Fruit fly (Drosophila melanogaster) whole organism, pupa: ENCODE measurements around the gene DIP-gamma.

Source experiments
- CG10348 ChIP-seq: fragments of 200-800 bp; sonication (Bioruptor generic); IDR thresholded peaks from 2 replicates; pipeline ENCODE4 v1.3.6; 2022; ENCODE audit warnings: missing biosample characterization, missing genetic modification characterization
- CG12605 ChIP-seq: fragments of 200-800 bp; sonication (Bioruptor generic); IDR thresholded peaks from 2 replicates; pipeline ENCODE4 v1.3.6; 2022; ENCODE audit warnings: missing biosample characterization, missing genetic modification characterization
- CG13204 ChIP-seq: fragments of 200-800 bp; sonication (Bioruptor generic); optimal IDR thresholded peaks from 2 replicates; lab custom pipeline; 2018; ENCODE audit warnings: missing biosample characterization, mild to moderate bottlenecking, missing genetic modification characterization, moderate library complexity
- CG14655 ChIP-seq: fragments of 200-800 bp; sonication (Bioruptor generic); optimal IDR thresholded peaks from 3 replicates; lab custom pipeline; 2017; ENCODE audit warnings: mild to moderate bottlenecking, missing biosample characterization, missing genetic modification reagents, missing genetic modification characterization
- CG15710 ChIP-seq: fragments of 200-800 bp; sonication (Bioruptor generic); optimal IDR thresholded peaks from 2 replicates; lab custom pipeline; 2018; ENCODE audit warnings: missing biosample characterization, mild to moderate bottlenecking, missing genetic modification characterization, moderate library complexity
- CG17806 ChIP-seq: fragments of 200-800 bp; sonication (Bioruptor generic); optimal IDR thresholded peaks from 2 replicates; lab custom pipeline; 2018; ENCODE audit warnings: missing biosample characterization, mild to moderate bottlenecking, missing genetic modification characterization, moderate library complexity
- CG32121 ChIP-seq: fragments of 200-800 bp; sonication (Bioruptor generic); IDR thresholded peaks from 2 replicates; pipeline ENCODE4 v1.3.6; 2022; ENCODE audit warnings: missing biosample characterization, missing genetic modification characterization
- CG34367 ChIP-seq: fragments of 200-800 bp; sonication (Bioruptor generic); optimal IDR thresholded peaks from 2 replicates; lab custom pipeline; 2018; ENCODE audit warnings: missing biosample characterization, mild to moderate bottlenecking, missing genetic modification characterization
- CG4496 ChIP-seq: fragments of 200-800 bp; sonication (Bioruptor generic); IDR thresholded peaks from 3 replicates; pipeline ENCODE4 v1.3.6; 2022; ENCODE audit warnings: missing biosample characterization, missing genetic modification characterization
- CG8159 ChIP-seq: fragments of 200-800 bp; sonication (Bioruptor generic); optimal IDR thresholded peaks from 3 replicates; lab custom pipeline; 2018; ENCODE audit warnings: missing biosample characterization, mild to moderate bottlenecking, missing genetic modification characterization, moderate library complexity
- CG8301 ChIP-seq: fragments of 200-800 bp; sonication (Bioruptor generic); optimal IDR thresholded peaks from 2 replicates; lab custom pipeline; 2018; ENCODE audit warnings: missing biosample characterization, mild to moderate bottlenecking, missing genetic modification characterization
- CG9948 ChIP-seq: fragments of 200-800 bp; sonication (Bioruptor generic); optimal IDR thresholded peaks from 2 replicates; lab custom pipeline; 2018; ENCODE audit warnings: missing biosample characterization, mild to moderate bottlenecking, missing genetic modification characterization, moderate library complexity
- D1 ChIP-seq: fragments of 200-800 bp; sonication (Bioruptor generic); optimal IDR thresholded peaks from 2 replicates; lab custom pipeline; 2018; ENCODE audit warnings: missing biosample characterization, mild to moderate bottlenecking, missing genetic modification characterization, moderate library complexity
- EcR ChIP-seq: fragments of 200-800 bp; sonication (Bioruptor generic); optimal IDR thresholded peaks from 3 replicates; lab custom pipeline; 2019; ENCODE audit warnings: missing biosample characterization, missing genetic modification characterization, mild to moderate bottlenecking, moderate library complexity, missing genetic modification reagents
- Ets98B ChIP-seq: fragments of 200-800 bp; sonication (Bioruptor generic); IDR thresholded peaks from 2 replicates; pipeline ENCODE4 v1.3.6; 2022; ENCODE audit warnings: missing biosample characterization, missing genetic modification characterization
- Pif1A ChIP-seq: fragments of 200-800 bp; sonication (Bioruptor generic); optimal IDR thresholded peaks from 3 replicates; lab custom pipeline; 2016; ENCODE audit warnings: missing biosample characterization, missing genetic modification characterization
- Pif1B ChIP-seq: fragments of 200-800 bp; sonication (Bioruptor generic); optimal IDR thresholded peaks from 3 replicates; lab custom pipeline; 2016; ENCODE audit warnings: missing biosample characterization, missing genetic modification characterization
- Snoo ChIP-seq: fragments of 200-800 bp; sonication (Bioruptor generic); optimal IDR thresholded peaks from 3 replicates; lab custom pipeline; 2017; ENCODE audit warnings: missing biosample characterization, mild to moderate bottlenecking, missing genetic modification characterization, inconsistent platforms
- fd96Ca ChIP-seq: fragments of 200-800 bp; sonication (Bioruptor generic); IDR thresholded peaks from 3 replicates; pipeline ENCODE4 v1.3.6; 2022; ENCODE audit warnings: missing biosample characterization, missing genetic modification characterization
- gl ChIP-seq: fragments of 200-800 bp; sonication (Bioruptor generic); optimal IDR thresholded peaks from 2 replicates; lab custom pipeline; 2018; ENCODE audit warnings: missing biosample characterization, mild to moderate bottlenecking, missing genetic modification characterization
- rn ChIP-seq: fragments of 200-800 bp; sonication (Bioruptor generic); IDR thresholded peaks from 2 replicates; pipeline ENCODE4 v1.3.6; 2022; ENCODE audit warnings: missing biosample characterization, missing genetic modification characterization

Gene DIP-gamma

dm6 chr3R:28970266-28970665, at the start of gene DIP-gamma:
TSS of gene DIP-gamma (minus strand) at chr3R:28970372.
- TF ChIP-seq CG17806 (tag; lab: Kevin White, UChicago) = no peak
- no peak for TF ChIP-seq CG8301 (tag; lab: Kevin White, UChicago)
- no peak for TF ChIP-seq Snoo (tag; lab: Kevin White, UChicago)
- TF ChIP-seq CG14655 (GFP tag; lab: Kevin White, UChicago) = no peak
- no peak for TF ChIP-seq CG10348
- TF ChIP-seq CG12605 (GFP tag; lab: Robert Waterston, UW) = no peak
- TF ChIP-seq CG9948 (tag; lab: Kevin White, UChicago) = no peak

- TF ChIP-seq CG15710 (tag; lab: Kevin White, UChicago) (peak; percentile 51), gl (tag; lab: Kevin White, UChicago) (no peak), CG14655 (GFP tag; lab: Kevin White, UChicago) (peak; percentile 23), Pif1A (peak; percentile 14), CG32121 (GFP tag; lab: Robert Waterston, UW) (no peak), D1 (tag; lab: Kevin White, UChicago) (no peak), CG8159 (tag; lab: Kevin White, UChicago) (peak; percentile 68), Snoo (tag; lab: Kevin White, UChicago) (no peak), Pif1B (GFP tag; lab: Kevin White, UChicago) (no peak), rn (no peak), CG17806 (tag; lab: Kevin White, UChicago) (peak; percentile 17), CG10348 (no peak), CG13204 (no peak), CG9948 (tag; lab: Kevin White, UChicago) (peak; percentile 14), Ets98B (GFP tag; lab: Robert Waterston, UW) (no peak), CG8301 (tag; lab: Kevin White, UChicago) (peak; percentile 15), CG12605 (GFP tag; lab: Robert Waterston, UW) (no peak)
Measured at dm6 chr3R:29011144-29011543, 41.0 kb upstream of the DIP-gamma start.

dm6 chr3R:29005622-29006018, 35.4 kb upstream of the DIP-gamma start:
- no peak for TF ChIP-seq CG14655 (GFP tag; lab: Kevin White, UChicago)
- TF ChIP-seq EcR (GFP tag; lab: Kevin White, UChicago) = no peak
- TF ChIP-seq Snoo (tag; lab: Kevin White, UChicago) = no peak
- no peak for TF ChIP-seq fd96Ca (GFP tag; lab: Robert Waterston, UW)
- no peak for TF ChIP-seq CG15710 (tag; lab: Kevin White, UChicago)
- no peak for TF ChIP-seq Pif1A
- no peak for TF ChIP-seq CG9948 (tag; lab: Kevin White, UChicago)
- TF ChIP-seq CG34367 = no peak
- TF ChIP-seq CG8301 (tag; lab: Kevin White, UChicago) = no peak
- no peak for TF ChIP-seq CG17806 (tag; lab: Kevin White, UChicago)
- no peak for TF ChIP-seq Pif1B (GFP tag; lab: Kevin White, UChicago)
- TF ChIP-seq Ets98B (GFP tag; lab: Robert Waterston, UW) = no peak
- TF ChIP-seq CG12605 (GFP tag; lab: Robert Waterston, UW) = no peak
- TF ChIP-seq D1 (tag; lab: Kevin White, UChicago) = no peak
- TF ChIP-seq CG10348 = no peak
- TF ChIP-seq CG13204 = no peak
- TF ChIP-seq CG32121 (GFP tag; lab: Robert Waterston, UW) = no peak
- no peak for TF ChIP-seq CG8159 (tag; lab: Kevin White, UChicago)
- TF ChIP-seq CG4496 = no peak

- no peak for TF ChIP-seq CG10348
- peak; percentile 3 for TF ChIP-seq Pif1B (GFP tag; lab: Kevin White, UChicago)
- TF ChIP-seq EcR (GFP tag; lab: Kevin White, UChicago) = no peak
- peak; percentile 3 for TF ChIP-seq Snoo (tag; lab: Kevin White, UChicago)
- no peak for TF ChIP-seq gl (tag; lab: Kevin White, UChicago)
- TF ChIP-seq CG14655 (GFP tag; lab: Kevin White, UChicago) = peak; percentile 43
- peak; percentile 50 for TF ChIP-seq CG17806 (tag; lab: Kevin White, UChicago)
- TF ChIP-seq fd96Ca (GFP tag; lab: Robert Waterston, UW) = no peak
- TF ChIP-seq CG32121 (GFP tag; lab: Robert Waterston, UW) = peak; percentile 49; the same call in 1 of the 2 replicates
- peak; percentile 60 for TF ChIP-seq CG15710 (tag; lab: Kevin White, UChicago)
- TF ChIP-seq rn = no peak
- TF ChIP-seq Pif1A = peak; percentile 42
- TF ChIP-seq CG13204 = no peak
- no peak for TF ChIP-seq D1 (tag; lab: Kevin White, UChicago)
- TF ChIP-seq CG34367 = no peak
- no peak for TF ChIP-seq CG12605 (GFP tag; lab: Robert Waterston, UW)
- 0 out of 3 replicates have a peak, but pooled peaks have one; percentile 8 for TF ChIP-seq CG4496
- TF ChIP-seq CG8159 (tag; lab: Kevin White, UChicago) = peak; percentile 58
- peak; percentile 35 for TF ChIP-seq CG8301 (tag; lab: Kevin White, UChicago)
- peak; percentile 35 for TF ChIP-seq CG9948 (tag; lab: Kevin White, UChicago)
- peak; percentile 43; the same call in 1 of the 2 replicates for TF ChIP-seq Ets98B (GFP tag; lab: Robert Waterston, UW)
- TF ChIP-seq, all 21 proteins: peak for 12
Measured at dm6 chr3R:29004884-29005621, 34.9 kb upstream of the DIP-gamma start.

dm6 chr3R:29000001-29000400, 29.8 kb upstream of the DIP-gamma start:
- TF ChIP-seq CG8301 (tag; lab: Kevin White, UChicago) (no peak), CG17806 (tag; lab: Kevin White, UChicago) (no peak), gl (tag; lab: Kevin White, UChicago) (no peak), CG14655 (GFP tag; lab: Kevin White, UChicago) (no peak), D1 (tag; lab: Kevin White, UChicago) (no peak), CG13204 (no peak), EcR (GFP tag; lab: Kevin White, UChicago) (no peak)
- TF ChIP-seq, all 21 proteins: peak for 0
